Worm (Caenorhabditis elegans) whole organism, young adult: ENCODE data around the gene gly-5.

Experiments
- F22D6.2 ChIP-seq: sonication (generic microtip); optimal IDR thresholded peaks from 2 replicates; lab custom pipeline; 2016; ENCODE audit warnings: mild to moderate bottlenecking, missing genetic modification characterization, missing compliant biosample characterization
- F39B2.1 ChIP-seq: fragments of 200-800 bp; sonication (Bioruptor generic); IDR thresholded peaks from 2 replicates; pipeline ENCODE4 v1.3.6; 2022; ENCODE audit warnings: missing genetic modification reagents, missing genetic modification characterization, missing compliant biosample characterization
- Y53F4B.3 ChIP-seq: fragments of 200-800 bp; sonication (Bioruptor generic); IDR thresholded peaks from 2 replicates; pipeline ENCODE4 v1.3.6; 2022; ENCODE audit warnings: missing genetic modification reagents, missing genetic modification characterization, missing compliant biosample characterization
- Y67H2A.10 ChIP-seq: fragments of 200-800 bp; sonication (Bioruptor generic); conservative IDR thresholded peaks from 2 replicates; pipeline ENCODE4 v1.3.6; 2022; ENCODE audit warnings: missing genetic modification reagents, missing genetic modification characterization, missing compliant biosample characterization
- ama-1 ChIP-seq, 3 experiments: fragments of 150-350 bp in 1 of 3; sonication (generic microtip) in 2 of 3; optimal IDR thresholded peaks; 2 replicates each; lab custom pipeline; 2014 to 2018; ENCODE audit warnings: missing biosample characterization in 2 of 3, missing genetic modification characterization in 2 of 3, missing genetic modification reagents in 2 of 3
- atf-7 ChIP-seq: sonication (generic microtip); optimal IDR thresholded peaks from 2 replicates; lab custom pipeline; 2017; ENCODE audit warnings: mild to moderate bottlenecking, missing genetic modification characterization, missing compliant biosample characterization
- die-1 ChIP-seq: sonication (generic microtip); optimal IDR thresholded peaks from 2 replicates; lab custom pipeline; 2016; ENCODE audit warnings: missing genotype, mild to moderate bottlenecking, missing genetic modification characterization, missing compliant biosample characterization
- lir-1 ChIP-seq: fragments of 200-800 bp; sonication (Bioruptor generic); conservative IDR thresholded peaks from 2 replicates; pipeline ENCODE4 v1.3.6; 2022; ENCODE audit warnings: missing genetic modification reagents, missing genetic modification characterization, missing compliant biosample characterization
- madf-10 ChIP-seq: sonication (generic microtip); optimal IDR thresholded peaks from 2 replicates; lab custom pipeline; 2016; ENCODE audit warnings: mild to moderate bottlenecking, missing genetic modification characterization, missing compliant biosample characterization
- nfya-1 ChIP-seq: sonication (generic microtip); optimal IDR thresholded peaks from 2 replicates; lab custom pipeline; 2017; ENCODE audit warnings: antibody characterized with exemption, missing compliant biosample characterization, missing genetic modification characterization, borderline replicate concordance; ENCODE audit not compliant: insufficient read depth

- TF ChIP-seq Y67H2A.10 (GFP tag; lab: Robert Waterston, UW) (no peak), ama-1 (optimal IDR thresholded peaks at IDR 0.05; lab: Kevin White, UChicago) (no peak), ama-1 (GFP tag; optimal IDR thresholded peaks at IDR 0.05; lab: Kevin White, UChicago) (no peak), Y53F4B.3 (GFP tag; lab: Robert Waterston, UW) (no peak), madf-10 (tag; lab: Kevin White, UChicago) (no peak), nfya-1 (tag; lab: Kevin White, UChicago) (no peak), F39B2.1 (no peak), F22D6.2 (tag; lab: Kevin White, UChicago) (no peak), die-1 (no peak), lir-1 (GFP tag; lab: Robert Waterston, UW) (no peak), atf-7 (tag; lab: Kevin White, UChicago) (no peak)
Observed at ce11 chrIII:13222772-13223171, 35.6 kb downstream of the gly-5 start, which contains the start of gene Y43F4A.1.
